Fruit fly (Drosophila melanogaster): ENCODE results near the gene CG10347.

CG10347 gene

dm6 chrX:11806867-11807747, 47.6 kb downstream of the CG10347 start, which contains the start of gene Hsc70-3:
Gene Hsc70-3 (minus strand): TSS chrX:11807117.
- peak; percentile 37 for TF ChIP-seq Pif1A (GFP tag; optimal IDR thresholded peaks at IDR 0.05)
- peak; percentile 42; the same call in 1 of the 2 replicates for TF ChIP-seq CG12605 (GFP tag; IDR thresholded peaks at IDR 0.05)
- TF ChIP-seq CG10348 (GFP tag; IDR thresholded peaks at IDR 0.05) = no peak
- TF ChIP-seq CG4496 (GFP tag; IDR thresholded peaks at IDR 0.05) = peak; percentile 45; the same call in 1 of the 3 replicates
- TF ChIP-seq EcR (GFP tag; optimal IDR thresholded peaks at IDR 0.05) = peak; percentile 31
- TF ChIP-seq gl (tag; optimal IDR thresholded peaks at IDR 0.05) = peak; percentile 7
- TF ChIP-seq CG13204 (GFP tag; optimal IDR thresholded peaks at IDR 0.05) = no peak
- TF ChIP-seq Ets98B (GFP tag; IDR thresholded peaks at IDR 0.05) = peak; percentile 52
- TF ChIP-seq CG17806 (tag; optimal IDR thresholded peaks at IDR 0.05) = no peak
- peak; percentile 44 for TF ChIP-seq Pif1B (GFP tag; optimal IDR thresholded peaks at IDR 0.05)
- TF ChIP-seq CG34367 (tag; optimal IDR thresholded peaks at IDR 0.05) = no peak
- TF ChIP-seq rn (GFP tag; IDR thresholded peaks at IDR 0.05) = no peak
- no peak; the same call in 2 of the 3 replicates for TF ChIP-seq fd96Ca (GFP tag; IDR thresholded peaks at IDR 0.05)
- TF ChIP-seq CG9948 (tag; optimal IDR thresholded peaks at IDR 0.05) = no peak
- no peak for TF ChIP-seq CG8301 (tag; optimal IDR thresholded peaks at IDR 0.05)
- peak; percentile 4 for TF ChIP-seq Snoo (tag; optimal IDR thresholded peaks at IDR 0.05)
- peak; percentile 5 for TF ChIP-seq CG14655 (GFP tag; optimal IDR thresholded peaks at IDR 0.05)

- TF ChIP-seq CG4496 (GFP tag; IDR thresholded peaks at IDR 0.05) (0 out of 3 replicates have a peak, but pooled peaks have one; percentile 42), CG14655 (GFP tag; optimal IDR thresholded peaks at IDR 0.05) (no peak), Snoo (tag; optimal IDR thresholded peaks at IDR 0.05) (no peak), CG12605 (GFP tag; IDR thresholded peaks at IDR 0.05) (no peak), Pif1B (GFP tag; optimal IDR thresholded peaks at IDR 0.05) (no peak), CG13204 (GFP tag; optimal IDR thresholded peaks at IDR 0.05) (no peak), Pif1A (GFP tag; optimal IDR thresholded peaks at IDR 0.05) (no peak), gl (tag; optimal IDR thresholded peaks at IDR 0.05) (peak; percentile 5), CG34367 (tag; optimal IDR thresholded peaks at IDR 0.05) (no peak), D1 (tag; optimal IDR thresholded peaks at IDR 0.05) (no peak), EcR (GFP tag; optimal IDR thresholded peaks at IDR 0.05) (no peak), CG8301 (tag; optimal IDR thresholded peaks at IDR 0.05) (no peak), CG10348 (GFP tag; IDR thresholded peaks at IDR 0.05) (no peak), Ets98B (GFP tag; IDR thresholded peaks at IDR 0.05) (0 out of 2 replicates have a peak, but pooled peaks have one; percentile 20), CG9948 (tag; optimal IDR thresholded peaks at IDR 0.05) (no peak), fd96Ca (GFP tag; IDR thresholded peaks at IDR 0.05) (no peak; the same call in 2 of the 3 replicates), CG15710 (tag; optimal IDR thresholded peaks at IDR 0.05) (no peak), CG17806 (tag; optimal IDR thresholded peaks at IDR 0.05) (no peak), rn (GFP tag; IDR thresholded peaks at IDR 0.05) (no peak), CG8159 (tag; optimal IDR thresholded peaks at IDR 0.05) (no peak), CG32121 (GFP tag; IDR thresholded peaks at IDR 0.05) (0 out of 2 replicates have a peak, but pooled peaks have one; percentile 16)
These were observed 48.5 kb downstream of the CG10347 start for dm6 chrX:11806196-11806595.

- TF ChIP-seq Pif1A (GFP tag; optimal IDR thresholded peaks at IDR 0.05) = no peak
- no peak; the same call in 1 of the 2 replicates for TF ChIP-seq Ets98B (GFP tag; IDR thresholded peaks at IDR 0.05)
- TF ChIP-seq CG10348 (GFP tag; IDR thresholded peaks at IDR 0.05) = no peak
- no peak for TF ChIP-seq Pif1B (GFP tag; optimal IDR thresholded peaks at IDR 0.05)
- no peak for TF ChIP-seq CG8159 (tag; optimal IDR thresholded peaks at IDR 0.05)
- no peak for TF ChIP-seq CG12605 (GFP tag; IDR thresholded peaks at IDR 0.05)
- peak; percentile 5 for TF ChIP-seq gl (tag; optimal IDR thresholded peaks at IDR 0.05)
- no peak for TF ChIP-seq CG34367 (tag; optimal IDR thresholded peaks at IDR 0.05)
- peak; percentile 94 for TF ChIP-seq EcR (GFP tag; optimal IDR thresholded peaks at IDR 0.05)
- peak; percentile 15 for TF ChIP-seq CG13204 (GFP tag; optimal IDR thresholded peaks at IDR 0.05)
- TF ChIP-seq CG17806 (tag; optimal IDR thresholded peaks at IDR 0.05) = no peak
- peak; percentile 23 for TF ChIP-seq CG14655 (GFP tag; optimal IDR thresholded peaks at IDR 0.05)
- peak; percentile 3 for TF ChIP-seq CG8301 (tag; optimal IDR thresholded peaks at IDR 0.05)
- no peak for TF ChIP-seq rn (GFP tag; IDR thresholded peaks at IDR 0.05)
- no peak for TF ChIP-seq CG15710 (tag; optimal IDR thresholded peaks at IDR 0.05)
- no peak for TF ChIP-seq CG9948 (tag; optimal IDR thresholded peaks at IDR 0.05)
- 0 out of 2 replicates have a peak, but pooled peaks have one; percentile 17 for TF ChIP-seq CG32121 (GFP tag; IDR thresholded peaks at IDR 0.05)
- no peak for TF ChIP-seq D1 (tag; optimal IDR thresholded peaks at IDR 0.05)
- 0 out of 3 replicates have a peak, but pooled peaks have one; percentile 27 for TF ChIP-seq CG4496 (GFP tag; IDR thresholded peaks at IDR 0.05)
- no peak for TF ChIP-seq Snoo (tag; optimal IDR thresholded peaks at IDR 0.05)
- TF ChIP-seq fd96Ca (GFP tag; IDR thresholded peaks at IDR 0.05) = no peak
These were observed 49.5 kb downstream of the CG10347 start for dm6 chrX:11805066-11805766.
